Worm (Caenorhabditis elegans) whole organism, L4 larva: Measurements from ENCODE around the gene sra-10.

Experiments
- aha-1 ChIP-seq: fragments of 150-350 bp; peaks from one replicate; lab custom pipeline; 2014; ENCODE audit warnings: missing biosample characterization, missing genetic modification characterization
- spr-1 ChIP-seq: sonication (generic microtip); optimal IDR thresholded peaks from 2 replicates; lab custom pipeline; 2016; ENCODE audit warnings: mild to moderate bottlenecking, missing genetic modification characterization, missing compliant biosample characterization

sra-10 gene

ce11 chrII:10843527-10843926 lies 51.4 kb downstream of the sra-10 start, which contains the start of gene M106.8:
TSS of gene M106.8 (minus strand) at chrII:10843627.
- TF ChIP-seq spr-1 (no peak), aha-1 (tag; lab: Kevin White, UChicago) (peak; percentile 67)
